Worm (Caenorhabditis elegans) whole organism, L4/young adult: ENCODE measurements around the gene vab-8.

Source experiments
- W03F9.2 ChIP-seq: fragments of 150-350 bp; optimal IDR thresholded peaks from 2 replicates; lab custom pipeline; 2014; ENCODE audit warnings: missing biosample characterization, missing genetic modification characterization
- dao-5 ChIP-seq: sonication (generic microtip); optimal IDR thresholded peaks from 2 replicates; lab custom pipeline; 2016; ENCODE audit warnings: missing genotype, missing genetic modification characterization, moderate library complexity, missing compliant biosample characterization
- him-1 ChIP-seq: sonication (generic microtip); optimal IDR thresholded peaks from 2 replicates; lab custom pipeline; 2016; ENCODE audit warnings: missing genotype, missing genetic modification reagents, missing genetic modification characterization, missing compliant biosample characterization

DNA sequence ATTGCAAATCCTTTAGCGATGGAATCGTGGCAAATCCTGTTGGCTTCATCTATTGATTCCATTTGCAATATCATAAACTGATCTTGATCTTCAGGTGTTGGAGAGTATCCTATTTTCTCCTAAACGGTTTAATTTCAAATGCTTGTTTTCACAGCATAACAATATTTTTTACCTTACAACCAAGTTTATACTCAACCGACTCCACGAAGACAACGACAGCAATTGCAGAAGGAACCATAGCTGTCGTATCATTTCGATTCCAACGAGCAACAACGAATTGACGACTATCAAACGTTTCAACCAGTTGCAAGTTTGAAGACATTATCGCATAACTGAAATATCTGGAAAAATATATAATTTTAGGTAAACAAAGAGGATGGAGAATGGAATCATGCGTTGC lies 29.3 kb upstream of the vab-8 start, which contains the start of gene usip-1:
- TF ChIP-seq him-1 (tag; lab: Kevin White, UChicago) (no peak), W03F9.2 (tag; lab: Kevin White, UChicago) (no peak), dao-5 (no peak)
